Worm (Caenorhabditis elegans) whole organism, young adult: ENCODE measurements around the gene C30B5.2.

Experiments
- F10E7.11 ChIP-seq: sonication (generic microtip); optimal IDR thresholded peaks from 2 replicates; lab custom pipeline; 2017; ENCODE audit warnings: mild to moderate bottlenecking, missing genetic modification characterization, moderate library complexity, missing compliant biosample characterization
- attf-5 ChIP-seq: fragments of 200-800 bp; sonication (Bioruptor generic); optimal IDR thresholded peaks from 2 replicates; lab custom pipeline; 2018; ENCODE audit warnings: mild to moderate bottlenecking, missing genetic modification characterization, missing compliant biosample characterization
- bed-2 ChIP-seq: fragments of 200-800 bp; sonication (Bioruptor generic); IDR thresholded peaks from 2 replicates; pipeline ENCODE4 v1.3.6; 2022; ENCODE audit warnings: missing genetic modification reagents, missing genetic modification characterization, missing compliant biosample characterization
- ceh-27 ChIP-seq: fragments of 200-800 bp; sonication (Bioruptor generic); optimal IDR thresholded peaks from 2 replicates; lab custom pipeline; 2018; ENCODE audit warnings: mild to moderate bottlenecking, missing genetic modification characterization, moderate library complexity, missing compliant biosample characterization
- egl-44 ChIP-seq: fragments of 200-800 bp; sonication (Bioruptor generic); IDR thresholded peaks from 2 replicates; pipeline ENCODE4 v1.3.6; 2022; ENCODE audit warnings: missing genetic modification reagents, missing genetic modification characterization, missing compliant biosample characterization
- madf-8 ChIP-seq: fragments of 200-800 bp; sonication (Bioruptor generic); conservative IDR thresholded peaks from 2 replicates; pipeline ENCODE4 v1.3.6; 2022; ENCODE audit warnings: missing genetic modification reagents, missing genetic modification characterization, missing compliant biosample characterization
- snpc-3.4 ChIP-seq: sonication (generic microtip); optimal IDR thresholded peaks from 2 replicates; lab custom pipeline; 2017; ENCODE audit warnings: missing genetic modification characterization, mild to moderate bottlenecking, missing compliant biosample characterization, antibody characterized with exemption, moderate library complexity, missing genotype, missing genetic modification reagents

- TF ChIP-seq attf-5 (GFP tag; lab: Kevin White, UChicago) (no peak), F10E7.11 (no peak), bed-2 (GFP tag; lab: Robert Waterston, UW) (no peak), madf-8 (no peak), ceh-27 (GFP tag; lab: Kevin White, UChicago) (no peak), egl-44 (GFP tag; lab: Robert Waterston, UW) (no peak), snpc-3.4 (tag; lab: Kevin White, UChicago) (no peak)
Observed at ce11 chrII:6247011-6247410, 50.0 kb downstream of the C30B5.2 start, which contains the start of gene T24H7.2.
